Fruit fly (Drosophila melanogaster) whole organism, embryonic: ENCODE measurements around the gene CG6766.

ENCODE experiments used
- Asciz ChIP-seq: fragments of 200-800 bp; sonication (Bioruptor generic); optimal IDR thresholded peaks from 2 replicates; lab custom pipeline; 2017; ENCODE audit warnings: missing biosample characterization, mild to moderate bottlenecking, missing genetic modification characterization, missing genetic modification reagents
- Awh ChIP-seq: fragments of 200-800 bp; sonication (Bioruptor generic); IDR thresholded peaks from 2 replicates; pipeline ENCODE4, ENCODE4 v1.3.6; 2022; ENCODE audit warnings: missing biosample characterization, missing genetic modification characterization
- CG10209 ChIP-seq: fragments of 200-800 bp; sonication (Bioruptor generic); optimal IDR thresholded peaks from 3 replicates; lab custom pipeline; 2017; ENCODE audit warnings: missing biosample characterization, mild to moderate bottlenecking, missing genetic modification characterization, missing genetic modification reagents
- CG10565 ChIP-seq: fragments of 200-800 bp; sonication (Bioruptor generic); optimal IDR thresholded peaks from 3 replicates; lab custom pipeline; 2016; ENCODE audit warnings: missing biosample characterization, mild to moderate bottlenecking, missing genetic modification characterization
- CG11456 ChIP-seq: fragments of 200-800 bp; sonication (Bioruptor generic); IDR thresholded peaks from 3 replicates; pipeline ENCODE4 v1.3.6; 2022; ENCODE audit warnings: missing biosample characterization, missing genetic modification characterization
- CG14667 ChIP-seq: fragments of 200-800 bp; sonication (Bioruptor generic); IDR thresholded peaks from 2 replicates; pipeline ENCODE4 v1.3.6; 2022; ENCODE audit warnings: missing biosample characterization, missing genetic modification characterization
- CG1603 ChIP-seq: fragments of 200-800 bp; sonication (Bioruptor generic); optimal IDR thresholded peaks from 2 replicates; lab custom pipeline; 2019; ENCODE audit warnings: missing biosample characterization, mild to moderate bottlenecking, missing genetic modification characterization, moderate library complexity
- CG1647 ChIP-seq: fragments of 200-800 bp; sonication (Bioruptor generic); optimal IDR thresholded peaks from 3 replicates; lab custom pipeline; 2016; ENCODE audit warnings: missing biosample characterization, missing genetic modification characterization
- CG18011 ChIP-seq: fragments of 200-800 bp; sonication (Bioruptor generic); optimal IDR thresholded peaks from 2 replicates; lab custom pipeline; 2017; ENCODE audit warnings: missing biosample characterization, missing genetic modification characterization, mild to moderate bottlenecking, moderate library complexity, missing genotype
- CG18619 ChIP-seq: fragments of 200-800 bp; sonication (Bioruptor generic); optimal IDR thresholded peaks from 3 replicates; lab custom pipeline; 2017; ENCODE audit warnings: missing biosample characterization, mild to moderate bottlenecking, missing genetic modification characterization
- CG2875 ChIP-seq: fragments of 200-800 bp; sonication (Bioruptor generic); optimal IDR thresholded peaks from 2 replicates; lab custom pipeline; 2017; ENCODE audit warnings: missing biosample characterization, mild to moderate bottlenecking, missing genetic modification characterization, missing genetic modification reagents
- CG31365 ChIP-seq: fragments of 200-800 bp; sonication (Bioruptor generic); optimal IDR thresholded peaks from 2 replicates; lab custom pipeline; 2018; ENCODE audit warnings: missing biosample characterization, mild to moderate bottlenecking, missing genetic modification characterization
- CG32532 ChIP-seq: fragments of 200-800 bp; sonication (Bioruptor generic); IDR thresholded peaks from 2 replicates; pipeline ENCODE4 v1.3.6; 2022; ENCODE audit warnings: missing biosample characterization, missing genetic modification characterization
- CG4404 ChIP-seq: fragments of 200-800 bp; sonication (Bioruptor generic); IDR thresholded peaks from 2 replicates; pipeline ENCODE4 v1.3.6; 2022; ENCODE audit warnings: missing biosample characterization, missing genetic modification characterization
- CG5953 ChIP-seq: fragments of 200-800 bp; sonication (Bioruptor generic); IDR thresholded peaks from 2 replicates; pipeline ENCODE4 v1.3.6; 2022; ENCODE audit warnings: missing biosample characterization, missing genetic modification characterization
- CG6654 ChIP-seq: fragments of 200-800 bp; sonication (Bioruptor generic); optimal IDR thresholded peaks from 2 replicates; lab custom pipeline; 2017; ENCODE audit warnings: missing biosample characterization, mild to moderate bottlenecking, missing genetic modification characterization
- CG7786 ChIP-seq: fragments of 200-800 bp; sonication (Bioruptor generic); optimal IDR thresholded peaks from 2 replicates; lab custom pipeline; 2016; ENCODE audit warnings: missing biosample characterization, missing genetic modification characterization
- CG8478 ChIP-seq: fragments of >200 bp; optimal IDR thresholded peaks from 2 replicates; lab custom pipeline; 2018
- CG9932 ChIP-seq: fragments of 200-800 bp; sonication (Bioruptor generic); IDR thresholded peaks from 2 replicates; pipeline ENCODE4 v1.3.6; 2022; ENCODE audit warnings: missing biosample characterization, missing genetic modification characterization
- CHES-1-like ChIP-seq: fragments of 200-800 bp; sonication (Bioruptor generic); optimal IDR thresholded peaks from 2 replicates; lab custom pipeline; 2016; ENCODE audit warnings: missing biosample characterization, missing genetic modification characterization
- Camta ChIP-seq: fragments of 200-800 bp; sonication (Bioruptor generic); optimal IDR thresholded peaks from 2 replicates; lab custom pipeline; 2016; ENCODE audit warnings: missing biosample characterization, missing genetic modification characterization
- D19B ChIP-seq: fragments of 200-800 bp; sonication (Bioruptor generic); optimal IDR thresholded peaks from 2 replicates; lab custom pipeline; 2017; ENCODE audit warnings: missing biosample characterization, mild to moderate bottlenecking, missing genetic modification characterization
- Ets65A ChIP-seq: fragments of 200-800 bp; sonication (Bioruptor generic); peaks from one replicate; lab custom pipeline; 2016; ENCODE audit warnings: missing biosample characterization, missing genetic modification characterization
- HHEX ChIP-seq: fragments of 200-800 bp; sonication (Bioruptor generic); optimal IDR thresholded peaks from 3 replicates; lab custom pipeline; 2017; ENCODE audit warnings: missing biosample characterization, mild to moderate bottlenecking, missing genetic modification characterization, missing genetic modification reagents
- Hmx ChIP-seq: fragments of 200-800 bp; sonication (Bioruptor generic); optimal IDR thresholded peaks from 2 replicates; lab custom pipeline; 2016; ENCODE audit warnings: missing biosample characterization, missing genetic modification characterization
- Jarid2 ChIP-seq: fragments of 200-800 bp; sonication (Bioruptor generic); optimal IDR thresholded peaks from 3 replicates; lab custom pipeline; 2017; ENCODE audit warnings: mild to moderate bottlenecking, missing biosample characterization, missing genetic modification reagents, missing genetic modification characterization
- Med ChIP-seq: fragments of 200-800 bp; sonication (Bioruptor generic); peaks from one replicate; lab custom pipeline; 2016; ENCODE audit warnings: missing biosample characterization, missing genetic modification characterization, mild to moderate bottlenecking, inconsistent platforms, moderate library complexity
- Optix ChIP-seq: fragments of 200-800 bp; sonication (Bioruptor generic); IDR thresholded peaks from 3 replicates; pipeline ENCODE4 v1.3.6; 2022; ENCODE audit warnings: missing biosample characterization, missing genetic modification characterization
- Sox102F ChIP-seq: fragments of 200-800 bp; sonication (Bioruptor generic); optimal IDR thresholded peaks from 2 replicates; lab custom pipeline; 2018; ENCODE audit warnings: missing biosample characterization, mild to moderate bottlenecking, missing genetic modification characterization, moderate library complexity
- Stat92E ChIP-seq, 3 experiments: fragments of >200 bp in 2 of 3; fragments of 200-800 bp in 1 of 3; sonication (Bioruptor generic) in 1 of 3; optimal IDR thresholded peaks; 2 replicates each; lab custom pipeline; 2017 to 2019; ENCODE audit warnings: missing biosample characterization in 3 of 3, missing genetic modification characterization in 3 of 3, mild to moderate bottlenecking in 1 of 3, moderate library complexity in 1 of 3
- Taf1 ChIP-seq: fragments of 200-800 bp; sonication (Bioruptor generic); IDR thresholded peaks from 2 replicates; pipeline ENCODE4 v1.3.6; 2022; ENCODE audit warnings: missing biosample characterization, missing genetic modification characterization
- ara ChIP-seq: fragments of 200-800 bp; sonication (Bioruptor generic); IDR thresholded peaks from 2 replicates; pipeline ENCODE4 v1.3.6; 2022; ENCODE audit warnings: missing biosample characterization, missing genetic modification characterization
- bowl ChIP-seq: fragments of 200-800 bp; sonication (Bioruptor generic); IDR thresholded peaks from 2 replicates; pipeline ENCODE4 v1.3.6; 2022; ENCODE audit warnings: missing biosample characterization, missing genetic modification characterization
- bsh ChIP-seq, 2 experiments: fragments of 200-800 bp; sonication (Bioruptor generic); optimal IDR thresholded peaks; 2 replicates each; lab custom pipeline; 2017 to 2018; ENCODE audit warnings: mild to moderate bottlenecking in 2 of 2, missing biosample characterization in 2 of 2, missing genetic modification characterization in 2 of 2, moderate library complexity in 1 of 2
- chn ChIP-seq: fragments of 200-800 bp; sonication (Bioruptor generic); optimal IDR thresholded peaks from 2 replicates; lab custom pipeline; 2016; ENCODE audit warnings: missing biosample characterization, missing genetic modification characterization
- crc ChIP-seq: fragments of 200-800 bp; sonication (Bioruptor generic); optimal IDR thresholded peaks from 2 replicates; lab custom pipeline; 2016; ENCODE audit warnings: missing biosample characterization, missing genetic modification characterization
- fd64A ChIP-seq: fragments of 200-800 bp; sonication (Bioruptor generic); optimal IDR thresholded peaks from 3 replicates; lab custom pipeline; 2018; ENCODE audit warnings: missing biosample characterization, mild to moderate bottlenecking, missing genetic modification characterization
- gem ChIP-seq: fragments of 200-800 bp; sonication (Bioruptor generic); optimal IDR thresholded peaks from 2 replicates; lab custom pipeline; 2019; ENCODE audit warnings: missing biosample characterization, mild to moderate bottlenecking, missing genetic modification characterization, moderate library complexity
- klu ChIP-seq: fragments of 200-800 bp; sonication (Bioruptor generic); IDR thresholded peaks from 2 replicates; pipeline ENCODE4 v1.3.6; 2022; ENCODE audit warnings: missing biosample characterization, missing genetic modification characterization
- lola ChIP-seq, 3 experiments: fragments of >200 bp in 2 of 3; fragments of 200-800 bp in 1 of 3; sonication (Bioruptor generic) in 1 of 3; optimal IDR thresholded peaks; 2 replicates each; lab custom pipeline; 2017 to 2019; ENCODE audit warnings: missing biosample characterization in 3 of 3, missing genetic modification characterization in 3 of 3, mild to moderate bottlenecking in 1 of 3, moderate library complexity in 1 of 3
- sd ChIP-seq: fragments of 200-800 bp; sonication (Bioruptor generic); optimal IDR thresholded peaks from 3 replicates; lab custom pipeline; 2018; ENCODE audit warnings: missing biosample characterization, mild to moderate bottlenecking, missing genetic modification characterization, moderate library complexity
- slbo ChIP-seq: fragments of 200-800 bp; sonication (Bioruptor generic); IDR thresholded peaks from 2 replicates; pipeline ENCODE4 v1.3.6; 2022; ENCODE audit warnings: missing biosample characterization, missing genetic modification characterization
- tin ChIP-seq: fragments of 200-800 bp; sonication (Bioruptor generic); optimal IDR thresholded peaks from 3 replicates; lab custom pipeline; 2016; ENCODE audit warnings: missing biosample characterization, missing genetic modification characterization
- trem ChIP-seq: fragments of 200-800 bp; optimal IDR thresholded peaks from 3 replicates; lab custom pipeline; 2019; ENCODE audit warnings: missing biosample characterization, mild to moderate bottlenecking, missing genetic modification characterization, moderate library complexity
- tup ChIP-seq: fragments of 200-800 bp; sonication (Bioruptor generic); optimal IDR thresholded peaks from 2 replicates; lab custom pipeline; 2016; ENCODE audit warnings: missing biosample characterization, mild to moderate bottlenecking, missing genetic modification characterization, moderate library complexity
- yki ChIP-seq: fragments of >200 bp; optimal IDR thresholded peaks from 3 replicates; lab custom pipeline; 2018
- zen2 ChIP-seq: fragments of 200-800 bp; sonication (Bioruptor generic); IDR thresholded peaks from 3 replicates; pipeline ENCODE4 v1.3.6; 2022; ENCODE audit warnings: missing biosample characterization, missing genetic modification characterization; ENCODE audit not compliant: partially characterized antibody

CG6766 gene

dm6 chr2L:12028102-12028501, 12.4 kb downstream of the CG6766 start (continued):
- TF ChIP-seq sd (tag; lab: Kevin White, UChicago) = peak; percentile 50
- no peak for TF ChIP-seq Taf1
- TF ChIP-seq CG1603 (tag; lab: Kevin White, UChicago) = no peak
- TF ChIP-seq Camta = no peak
- no peak for TF ChIP-seq crc
- no peak for TF ChIP-seq chn (GFP tag; lab: Kevin White, UChicago)
- no peak for TF ChIP-seq CG8478 (lab: Kevin White, UChicago)
- TF ChIP-seq CG10209 (GFP tag; lab: Kevin White, UChicago) = no peak
- peak; percentile 63 for TF ChIP-seq Med (GFP tag; lab: Kevin White, UChicago)
- TF ChIP-seq tin (GFP tag; lab: Kevin White, UChicago) = no peak
- 0 out of 3 replicates have a peak, but pooled peaks have one; percentile 21 for TF ChIP-seq CG11456 (GFP tag; lab: Robert Waterston, UW)
- TF ChIP-seq CG1647 (GFP tag; lab: Kevin White, UChicago) = no peak
- no peak for TF ChIP-seq CG18619 (GFP tag; lab: Kevin White, UChicago)
- TF ChIP-seq D19B (GFP tag; lab: Kevin White, UChicago) = peak; percentile 46
- no peak for TF ChIP-seq CG10565
- no peak for TF ChIP-seq CG4404 (GFP tag; lab: Robert Waterston, UW)
- no peak for TF ChIP-seq yki

- TF ChIP-seq CG9932 (no peak), Jarid2 (GFP tag; lab: Kevin White, UChicago) (peak; percentile 23), Optix (0 out of 3 replicates have a peak, but pooled peaks have one; percentile 19), ara (GFP tag; lab: Robert Waterston, UW) (0 out of 2 replicates have a peak, but pooled peaks have one; percentile 5), tup (no peak), CG31365 (tag; lab: Kevin White, UChicago) (no peak), Sox102F (no peak), zen2 (GFP tag; lab: Robert Waterston, UW) (no peak), Med (GFP tag; lab: Kevin White, UChicago) (peak; percentile 42), klu (GFP tag; lab: Robert Waterston, UW) (no peak), Ets65A (peak; percentile 64), CG2875 (GFP tag; lab: Kevin White, UChicago) (no peak), lola (GFP tag; optimal IDR thresholded peaks at IDR 0.05; lab: Kevin White, UChicago) (no peak)
Measured at dm6 chr2L:12027435-12027834, 13.1 kb downstream of the CG6766 start, which contains the start of gene dmGlut. TSS of gene dmGlut (plus strand) at chr2L:12027438.

- TF ChIP-seq CG5953 = no peak
- peak; percentile 4 to 47 for TF ChIP-seq bsh (GFP tag; optimal IDR thresholded peaks at IDR 0.05; lab: Kevin White, UChicago)
- TF ChIP-seq CHES-1-like (GFP tag; lab: Kevin White, UChicago) = peak; percentile 31
- TF ChIP-seq trem (tag; lab: Kevin White, UChicago) = peak; percentile 5
- TF ChIP-seq bowl (GFP tag; lab: Robert Waterston, UW) = no peak
- TF ChIP-seq CG7786 = peak; percentile 32
- TF ChIP-seq CG14667 = peak; percentile 26
- peak; percentile 3 for TF ChIP-seq Asciz (GFP tag; lab: Kevin White, UChicago)
- no peak for TF ChIP-seq Hmx (GFP tag; lab: Kevin White, UChicago)
- TF ChIP-seq fd64A (GFP tag; lab: Kevin White, UChicago) = no peak
- TF ChIP-seq HHEX (GFP tag; lab: Kevin White, UChicago) = peak; percentile 60
- TF ChIP-seq CG32532 (GFP tag; lab: Robert Waterston, UW) = peak; percentile 53
- peak; percentile 52 for TF ChIP-seq Awh (GFP tag; lab: Robert Waterston, UW)
- no peak for TF ChIP-seq CG2875 (GFP tag; lab: Kevin White, UChicago)
- TF ChIP-seq CG18619 (GFP tag; lab: Kevin White, UChicago) = peak; percentile 79
- TF ChIP-seq CG6654 (GFP tag; lab: Kevin White, UChicago) = peak; percentile 34
- TF ChIP-seq CG18011 (GFP tag; lab: Kevin White, UChicago) = no peak
- peak; percentile 63 for TF ChIP-seq slbo (GFP tag; lab: Robert Waterston, UW)
- no peak for TF ChIP-seq Stat92E (GFP tag; optimal IDR thresholded peaks at IDR 0.05; lab: Kevin White, UChicago)
- peak; percentile 75 for TF ChIP-seq gem (tag; lab: Kevin White, UChicago)
Measured at dm6 chr2L:12026458-12027431, 13.7 kb downstream of the CG6766 start.
